Worm (Caenorhabditis elegans) whole organism, late embryonic: ENCODE measurements around the gene cpt-3.

Experiments
- hlh-15 ChIP-seq: sonication (generic microtip); optimal IDR thresholded peaks from 2 replicates; lab custom pipeline; 2016; ENCODE audit warnings: missing genetic modification characterization, missing compliant biosample characterization
- sdc-2 ChIP-seq: sonication (generic microtip); optimal IDR thresholded peaks from 2 replicates; lab custom pipeline; 2016; ENCODE audit warnings: missing genotype, missing genetic modification characterization, missing compliant biosample characterization

ce11 chrIII:2125936-2126335, 43.3 kb downstream of the cpt-3 start:
- TF ChIP-seq sdc-2: no peak
- no peak for TF ChIP-seq hlh-15 (tag; lab: Kevin White, UChicago)
